Worm (Caenorhabditis elegans) whole organism, late embryonic: Measurements from ENCODE around the gene Y13C8A.1.

Experiments
- C38D4.7 ChIP-seq: fragments of 200-800 bp; sonication (Bioruptor generic); optimal IDR thresholded peaks from 2 replicates; lab custom pipeline; 2018; ENCODE audit warnings: mild to moderate bottlenecking, missing genetic modification characterization, moderate library complexity, missing compliant biosample characterization
- K02D7.2 ChIP-seq: sonication (generic microtip); optimal IDR thresholded peaks from 2 replicates; lab custom pipeline; 2017; ENCODE audit warnings: mild to moderate bottlenecking, missing genetic modification characterization, missing compliant biosample characterization
- K09A11.1 ChIP-seq: sonication (generic microtip); optimal IDR thresholded peaks from 2 replicates; lab custom pipeline; 2017; ENCODE audit warnings: antibody characterized with exemption, mild to moderate bottlenecking, missing genetic modification characterization, missing compliant biosample characterization; ENCODE audit not compliant: insufficient read depth
- Y22D7AL.16 ChIP-seq: sonication (generic microtip); optimal IDR thresholded peaks from 2 replicates; lab custom pipeline; 2016; ENCODE audit warnings: missing genetic modification characterization, missing compliant biosample characterization
- ceh-14 ChIP-seq: sonication (generic microtip); optimal IDR thresholded peaks from 2 replicates; lab custom pipeline; 2016; ENCODE audit warnings: missing genotype, missing genetic modification characterization, missing compliant biosample characterization
- ceh-18 ChIP-seq: sonication (generic microtip); optimal IDR thresholded peaks from 2 replicates; lab custom pipeline; 2016; ENCODE audit warnings: missing genetic modification characterization, missing compliant biosample characterization
- ceh-19 ChIP-seq: fragments of 200-800 bp; sonication (Bioruptor generic); optimal IDR thresholded peaks from 2 replicates; lab custom pipeline; 2018; ENCODE audit warnings: mild to moderate bottlenecking, missing genetic modification characterization, missing compliant biosample characterization
- ceh-2 ChIP-seq: sonication (generic microtip); optimal IDR thresholded peaks from 2 replicates; lab custom pipeline; 2016; ENCODE audit warnings: missing genotype, missing genetic modification characterization, missing compliant biosample characterization
- ceh-22 ChIP-seq: sonication (generic microtip); optimal IDR thresholded peaks from 2 replicates; lab custom pipeline; 2017; ENCODE audit warnings: missing biosample characterization, missing genetic modification characterization
- ceh-34 ChIP-seq: sonication (generic microtip); optimal IDR thresholded peaks from 2 replicates; lab custom pipeline; 2016; ENCODE audit warnings: mild to moderate bottlenecking, missing genetic modification characterization, missing compliant biosample characterization
- ceh-45 ChIP-seq: fragments of 200-800 bp; sonication (Bioruptor generic); IDR thresholded peaks from 2 replicates; pipeline ENCODE4 v1.3.6; 2022; ENCODE audit warnings: missing genetic modification reagents, missing genetic modification characterization, missing compliant biosample characterization
- ceh-48 ChIP-seq: sonication (generic microtip); optimal IDR thresholded peaks from 2 replicates; lab custom pipeline; 2016; ENCODE audit warnings: missing genetic modification characterization, inconsistent platforms, missing compliant biosample characterization
- ceh-9 ChIP-seq: sonication (generic microtip); optimal IDR thresholded peaks from 2 replicates; lab custom pipeline; 2016; ENCODE audit warnings: mild to moderate bottlenecking, missing genetic modification characterization, inconsistent platforms, missing compliant biosample characterization
- dmd-4 ChIP-seq: sonication (generic microtip); optimal IDR thresholded peaks from 2 replicates; lab custom pipeline; 2016; ENCODE audit warnings: borderline replicate concordance, missing genetic modification characterization, missing compliant biosample characterization
- elt-2 ChIP-seq: sonication (generic microtip); optimal IDR thresholded peaks from 2 replicates; lab custom pipeline; 2016; ENCODE audit warnings: missing genetic modification reagents, missing genetic modification characterization, missing compliant biosample characterization
- ets-4 ChIP-seq: sonication (generic microtip); optimal IDR thresholded peaks from 2 replicates; lab custom pipeline; 2016; ENCODE audit warnings: missing genetic modification characterization, missing compliant biosample characterization
- fkh-10 ChIP-seq: fragments of 150-350 bp; optimal IDR thresholded peaks from 2 replicates; lab custom pipeline; 2014; ENCODE audit warnings: missing biosample characterization, missing genetic modification reagents, missing genetic modification characterization
- gmeb-2 ChIP-seq: sonication (generic microtip); optimal IDR thresholded peaks from 2 replicates; lab custom pipeline; 2016; ENCODE audit warnings: missing genetic modification characterization, inconsistent platforms, missing compliant biosample characterization
- hlh-30 ChIP-seq: sonication (generic microtip); optimal IDR thresholded peaks from 2 replicates; lab custom pipeline; 2017; ENCODE audit warnings: antibody characterized with exemption, missing genetic modification characterization, missing compliant biosample characterization; ENCODE audit not compliant: insufficient read depth
- hlh-6 ChIP-seq: sonication (generic microtip); optimal IDR thresholded peaks from 2 replicates; lab custom pipeline; 2016; ENCODE audit warnings: missing genotype, missing genetic modification characterization, missing compliant biosample characterization
- hlh-8 ChIP-seq: sonication (generic microtip); optimal IDR thresholded peaks from 2 replicates; lab custom pipeline; 2016; ENCODE audit warnings: missing genotype, missing genetic modification characterization, missing compliant biosample characterization
- lim-6 ChIP-seq: sonication (generic microtip); optimal IDR thresholded peaks from 2 replicates; lab custom pipeline; 2016; ENCODE audit warnings: missing genetic modification characterization, missing compliant biosample characterization
- madf-2 ChIP-seq: sonication (generic microtip); optimal IDR thresholded peaks from 2 replicates; lab custom pipeline; 2017; ENCODE audit warnings: missing genetic modification characterization, missing compliant biosample characterization
- mec-3 ChIP-seq: sonication (generic microtip); optimal IDR thresholded peaks from 2 replicates; lab custom pipeline; 2016; ENCODE audit warnings: borderline replicate concordance, missing genetic modification characterization, missing compliant biosample characterization
- nfya-1 ChIP-seq: sonication (generic microtip); optimal IDR thresholded peaks from 2 replicates; lab custom pipeline; 2017; ENCODE audit warnings: missing genetic modification characterization, mild to moderate bottlenecking, missing compliant biosample characterization, antibody characterized with exemption, moderate library complexity
- nhr-11 ChIP-seq: fragments of 150-350 bp; optimal IDR thresholded peaks from 2 replicates; lab custom pipeline; 2014; ENCODE audit warnings: missing biosample characterization, missing genetic modification characterization
- npax-4 ChIP-seq: sonication (generic microtip); optimal IDR thresholded peaks from 2 replicates; lab custom pipeline; 2016; ENCODE audit warnings: missing genetic modification characterization, missing compliant biosample characterization
- pag-3 ChIP-seq: sonication (generic microtip); optimal IDR thresholded peaks from 2 replicates; lab custom pipeline; 2016; ENCODE audit warnings: missing compliant biosample characterization, missing genetic modification characterization, borderline replicate concordance
- pat-9 ChIP-seq: fragments of 200-800 bp; sonication (Bioruptor generic); optimal IDR thresholded peaks from 2 replicates; lab custom pipeline; 2018; ENCODE audit warnings: mild to moderate bottlenecking, missing genetic modification characterization, moderate library complexity, missing compliant biosample characterization
- pax-1 ChIP-seq: fragments of 150-350 bp; optimal IDR thresholded peaks from 2 replicates; lab custom pipeline; 2014; ENCODE audit warnings: missing biosample characterization, missing genetic modification characterization
- pha-2 ChIP-seq: sonication (generic microtip); optimal IDR thresholded peaks from 2 replicates; lab custom pipeline; 2017; ENCODE audit warnings: mild to moderate bottlenecking, missing genetic modification characterization, missing compliant biosample characterization
- pha-4 ChIP-seq: fragments of 150-350 bp; optimal IDR thresholded peaks from 2 replicates; lab custom pipeline; 2018; ENCODE audit warnings: missing biosample characterization, missing genetic modification reagents, missing genetic modification characterization
- pros-1 ChIP-seq: fragments of 150-350 bp; optimal IDR thresholded peaks from 2 replicates; lab custom pipeline; 2014; ENCODE audit warnings: missing biosample characterization, missing genetic modification reagents, missing genetic modification characterization
- sox-2 ChIP-seq: fragments of 200-800 bp; sonication (Bioruptor generic); IDR thresholded peaks from 2 replicates; pipeline ENCODE4 v1.3.6; 2022; ENCODE audit warnings: missing genetic modification reagents, missing genetic modification characterization, missing compliant biosample characterization
- syd-9 ChIP-seq: sonication (generic microtip); optimal IDR thresholded peaks from 2 replicates; lab custom pipeline; 2016; ENCODE audit warnings: mild to moderate bottlenecking, missing genetic modification characterization, moderate library complexity, missing compliant biosample characterization
- tbx-7 ChIP-seq: sonication (generic microtip); optimal IDR thresholded peaks from 2 replicates; lab custom pipeline; 2016; ENCODE audit warnings: missing genotype, missing genetic modification characterization, missing compliant biosample characterization
- ttx-3 ChIP-seq: sonication (generic microtip); optimal IDR thresholded peaks from 2 replicates; lab custom pipeline; 2016; ENCODE audit warnings: missing genetic modification reagents, missing genetic modification characterization, missing compliant biosample characterization
- unc-3 ChIP-seq, 2 experiments: fragments of 200-800 bp in 1 of 2; sonication (Bioruptor generic) in 1 of 2; sonication (generic microtip) in 1 of 2; conservative IDR thresholded peaks in 1 of 2; optimal IDR thresholded peaks in 1 of 2; 2 replicates each; pipeline versions ENCODE4 v1.3.6 to Lab custom; 2016 to 2022; ENCODE audit warnings: missing compliant biosample characterization in 2 of 2, missing genetic modification characterization in 2 of 2, missing genetic modification reagents in 1 of 2

Y13C8A.1 gene

DNA sequence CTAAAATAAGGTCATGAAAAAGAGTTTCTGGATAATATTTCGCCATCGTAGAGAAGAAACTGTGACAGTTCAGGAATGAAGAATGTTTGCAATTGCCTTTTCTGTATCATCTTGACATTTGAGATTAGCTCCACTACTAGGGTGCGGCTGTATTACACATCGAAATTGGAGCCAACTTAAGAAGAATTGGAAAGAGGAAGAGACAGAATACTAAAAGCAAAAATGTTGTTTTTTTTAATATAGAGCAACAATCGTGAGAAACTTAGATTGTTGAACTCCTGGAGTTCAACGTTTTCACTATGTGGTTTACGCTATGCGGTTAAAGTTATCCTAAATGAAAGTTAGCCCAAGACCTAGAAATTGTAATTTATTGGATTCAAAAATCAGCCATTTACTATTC is 3.1 kb upstream of the Y13C8A.1 start, which contains the start of gene acs-9:
Gene acs-9, minus strand, starts transcription at position 101 of the 400 bp plus-strand sequence.
- TF ChIP-seq pha-4 (tag; lab: Kevin White, UChicago) (no peak), ets-4 (tag; lab: Kevin White, UChicago) (no peak), ceh-48 (no peak), nhr-11 (tag; lab: Kevin White, UChicago) (no peak), pag-3 (tag; lab: Kevin White, UChicago) (no peak), ceh-19 (no peak), pat-9 (tag; lab: Kevin White, UChicago) (no peak)

ce11 chrX:16884075-16884474 is 549 bp downstream of the Y13C8A.1 start:
- TF ChIP-seq ceh-22 (no peak), hlh-30 (no peak), K02D7.2 (tag; lab: Kevin White, UChicago) (no peak)

- TF ChIP-seq ttx-3 (tag; lab: Kevin White, UChicago) (no peak), Y22D7AL.16 (no peak), hlh-30 (no peak), nhr-11 (tag; lab: Kevin White, UChicago) (no peak)
These were observed 8.2 kb downstream of the Y13C8A.1 start, which contains the start of gene F39F10.3 for ce11 chrX:16891683-16892082. TSS of gene F39F10.3 (plus strand) at chrX:16891983.

ce11 chrX:16893767-16894166 is 10.2 kb downstream of the Y13C8A.1 start:
- TF ChIP-seq lim-6 (no peak), pros-1 (no peak), fkh-10 (no peak), K09A11.1 (tag; lab: Kevin White, UChicago) (no peak), C38D4.7 (GFP tag; lab: Kevin White, UChicago) (no peak), syd-9 (tag; lab: Kevin White, UChicago) (no peak), ceh-22 (no peak), nfya-1 (tag; lab: Kevin White, UChicago) (no peak), ceh-18 (tag; lab: Kevin White, UChicago) (no peak), ceh-14 (no peak), npax-4 (tag; lab: Kevin White, UChicago) (no peak), pha-2 (tag; lab: Kevin White, UChicago) (no peak), unc-3 (GFP tag; conservative IDR thresholded peaks at IDR 0.05; lab: Robert Waterston, UW) (no peak), unc-3 (tag; optimal IDR thresholded peaks at IDR 0.05; lab: Kevin White, UChicago) (no peak), sox-2 (GFP tag; lab: Robert Waterston, UW) (no peak), mec-3 (tag; lab: Kevin White, UChicago) (no peak), pax-1 (no peak), gmeb-2 (tag; lab: Kevin White, UChicago) (no peak)

DNA sequence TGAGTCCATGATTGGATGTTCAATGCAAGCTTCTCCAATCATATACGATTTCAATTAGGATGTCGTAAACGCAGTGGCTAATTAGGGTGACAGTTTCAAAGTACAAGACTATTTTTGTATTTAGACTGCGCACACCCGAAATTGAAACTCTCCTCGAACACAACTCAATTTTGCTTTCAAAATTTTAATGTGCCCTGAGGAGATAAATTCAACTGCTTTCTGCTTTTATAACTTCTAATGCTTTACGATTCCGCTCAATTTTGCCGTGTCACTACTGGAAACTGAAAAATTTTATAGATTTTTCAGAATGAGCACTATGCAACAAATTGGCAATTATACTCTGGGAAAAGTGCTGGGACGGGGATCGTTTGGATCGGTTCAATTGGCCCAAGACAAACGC is 11.1 kb downstream of the Y13C8A.1 start, which contains the start of gene F39F10.2:
Gene F39F10.2, plus strand, starts transcription at position 301 of the 400 bp plus-strand sequence.
- TF ChIP-seq dmd-4 (tag; lab: Kevin White, UChicago): no peak
- no peak for TF ChIP-seq ceh-2 (tag; lab: Kevin White, UChicago)
- TF ChIP-seq nhr-11 (tag; lab: Kevin White, UChicago): no peak
- TF ChIP-seq elt-2: no peak
- no peak for TF ChIP-seq ceh-14
- TF ChIP-seq ceh-45: no peak
- TF ChIP-seq hlh-6 (tag; lab: Kevin White, UChicago): no peak
- no peak for TF ChIP-seq tbx-7 (tag; lab: Kevin White, UChicago)
- TF ChIP-seq npax-4 (tag; lab: Kevin White, UChicago): no peak
- no peak for TF ChIP-seq ceh-34 (tag; lab: Kevin White, UChicago)
- TF ChIP-seq ceh-9 (tag; lab: Kevin White, UChicago): no peak
- no peak for TF ChIP-seq madf-2 (tag; lab: Kevin White, UChicago)
- no peak for TF ChIP-seq hlh-8 (tag; lab: Kevin White, UChicago)
